Worm (Caenorhabditis elegans) whole organism, L1 larva: ENCODE data around the gene srj-21.

ENCODE experiments used
- C16A3.4 ChIP-seq: fragments of 150-350 bp; optimal IDR thresholded peaks from 2 replicates; lab custom pipeline; 2014; ENCODE audit warnings: missing biosample characterization, missing genetic modification characterization
- C34B4.2 ChIP-seq: sonication (generic microtip); optimal IDR thresholded peaks from 2 replicates; lab custom pipeline; 2017; ENCODE audit warnings: mild to moderate bottlenecking, missing genetic modification characterization, missing compliant biosample characterization
- aly-2 ChIP-seq: fragments of 150-350 bp; optimal IDR thresholded peaks from 2 replicates; lab custom pipeline; 2014; ENCODE audit warnings: missing biosample characterization, missing genetic modification characterization
- blmp-1 ChIP-seq: fragments of 150-350 bp; optimal IDR thresholded peaks from 2 replicates; lab custom pipeline; 2014; ENCODE audit warnings: missing biosample characterization, missing genetic modification characterization
- ceh-82 ChIP-seq, 3 experiments: fragments of 150-350 bp in 1 of 3; sonication (generic microtip) in 2 of 3; optimal IDR thresholded peaks; 2 replicates each; lab custom pipeline; 2014 to 2017; ENCODE audit warnings: missing biosample characterization in 3 of 3, missing genetic modification characterization in 3 of 3
- ceh-88 ChIP-seq: fragments of 200-800 bp; sonication (Bioruptor generic); IDR thresholded peaks from 2 replicates; pipeline ENCODE4 v1.3.6; 2022; ENCODE audit warnings: missing genetic modification characterization, missing compliant biosample characterization
- ces-1 ChIP-seq: fragments of 150-350 bp; optimal IDR thresholded peaks from 2 replicates; lab custom pipeline; 2014; ENCODE audit warnings: missing biosample characterization, missing genetic modification reagents, missing genetic modification characterization
- dsc-1 ChIP-seq: sonication (generic microtip); optimal IDR thresholded peaks from 2 replicates; lab custom pipeline; 2016; ENCODE audit warnings: mild to moderate bottlenecking, missing genetic modification characterization, missing compliant biosample characterization
- egl-27 ChIP-seq, 2 experiments: fragments of 150-350 bp in 1 of 2; sonication (generic microtip); optimal IDR thresholded peaks; 3 replicates each; lab custom pipeline; 2017 to 2018; ENCODE audit warnings: missing biosample characterization in 2 of 2, missing genetic modification characterization in 2 of 2, missing genetic modification reagents in 2 of 2
- elt-2 ChIP-seq: sonication (generic microtip); optimal IDR thresholded peaks from 2 replicates; lab custom pipeline; 2016; ENCODE audit warnings: missing genetic modification characterization, mild to moderate bottlenecking, inconsistent platforms, missing compliant biosample characterization, missing genetic modification reagents
- ets-5 ChIP-seq: fragments of 200-800 bp; sonication (Bioruptor generic); IDR thresholded peaks from 2 replicates; pipeline ENCODE4 v1.3.6; 2022; ENCODE audit warnings: missing genetic modification characterization, missing compliant biosample characterization
- fkh-10 ChIP-seq: sonication (generic microtip); optimal IDR thresholded peaks from 2 replicates; lab custom pipeline; 2017; ENCODE audit warnings: missing biosample characterization, missing genetic modification reagents, missing genetic modification characterization
- fos-1 ChIP-seq: fragments of 150-350 bp; optimal IDR thresholded peaks from 2 replicates; lab custom pipeline; 2014; ENCODE audit warnings: missing biosample characterization, missing genetic modification characterization
- grh-1 ChIP-seq: fragments of 200-800 bp; sonication (Bioruptor generic); IDR thresholded peaks from 2 replicates; pipeline ENCODE4 v1.3.6; 2022; ENCODE audit warnings: missing genetic modification reagents, missing genetic modification characterization, missing compliant biosample characterization
- hlh-4 ChIP-seq: sonication (generic microtip); optimal IDR thresholded peaks from 2 replicates; lab custom pipeline; 2016; ENCODE audit warnings: mild to moderate bottlenecking, missing genetic modification characterization, missing compliant biosample characterization
- jun-1 ChIP-seq: fragments of 150-350 bp; optimal IDR thresholded peaks from 2 replicates; lab custom pipeline; 2014; ENCODE audit warnings: missing biosample characterization, missing genetic modification reagents, missing genetic modification characterization
- lin-15B ChIP-seq: fragments of 150-350 bp; sonication (generic microtip); optimal IDR thresholded peaks from 3 replicates; lab custom pipeline; 2014; ENCODE audit warnings: missing biosample characterization, missing genetic modification characterization
- lin-35 ChIP-seq, 2 experiments: fragments of 150-350 bp; optimal IDR thresholded peaks; 2 replicates each; lab custom pipeline; 2014; ENCODE audit warnings: missing biosample characterization in 2 of 2, missing genetic modification characterization in 2 of 2, missing genetic modification reagents in 2 of 2
- lsy-2 ChIP-seq, 2 experiments: fragments of 150-350 bp; optimal IDR thresholded peaks; 2 replicates each; lab custom pipeline; 2014; ENCODE audit warnings: missing biosample characterization in 2 of 2, missing genetic modification characterization in 2 of 2
- mab-9 ChIP-seq: fragments of 200-800 bp; sonication (Bioruptor generic); IDR thresholded peaks from 2 replicates; pipeline ENCODE4 v1.3.6; 2022; ENCODE audit warnings: missing genetic modification reagents, missing genetic modification characterization, missing compliant biosample characterization
- nhr-20 ChIP-seq: sonication (generic microtip); optimal IDR thresholded peaks from 2 replicates; lab custom pipeline; 2016; ENCODE audit warnings: mild to moderate bottlenecking, missing genetic modification characterization, missing compliant biosample characterization
- nhr-237 ChIP-seq: fragments of 150-350 bp; optimal IDR thresholded peaks from 2 replicates; lab custom pipeline; 2014; ENCODE audit warnings: missing biosample characterization, missing genetic modification characterization
- nhr-84 ChIP-seq: sonication (generic microtip); optimal IDR thresholded peaks from 2 replicates; lab custom pipeline; 2017; ENCODE audit warnings: missing biosample characterization, missing genetic modification characterization
- nhr-85 ChIP-seq: sonication (generic microtip); peaks from one replicate; lab custom pipeline; 2016; ENCODE audit warnings: missing genetic modification characterization, inconsistent platforms, missing compliant biosample characterization
- pag-3 ChIP-seq: sonication (generic microtip); optimal IDR thresholded peaks from 2 replicates; lab custom pipeline; 2017; ENCODE audit warnings: missing genetic modification characterization, mild to moderate bottlenecking, missing compliant biosample characterization, antibody characterized with exemption, borderline replicate concordance; ENCODE audit not compliant: insufficient read depth
- pax-3 ChIP-seq: fragments of 200-800 bp; sonication (Bioruptor generic); optimal IDR thresholded peaks from 2 replicates; lab custom pipeline; 2018; ENCODE audit warnings: mild to moderate bottlenecking, missing genetic modification characterization, moderate library complexity, missing compliant biosample characterization
- pqm-1 ChIP-seq: sonication (generic microtip); optimal IDR thresholded peaks from 3 replicates; lab custom pipeline; 2017; ENCODE audit warnings: missing biosample characterization, missing genetic modification characterization
- skn-1 ChIP-seq: fragments of 150-350 bp; optimal IDR thresholded peaks from 2 replicates; lab custom pipeline; 2014; ENCODE audit warnings: missing biosample characterization, missing genetic modification characterization
- snu-23 ChIP-seq: sonication (generic microtip); optimal IDR thresholded peaks from 2 replicates; lab custom pipeline; 2016; ENCODE audit warnings: missing genetic modification characterization, missing compliant biosample characterization
- sptf-1 ChIP-seq: fragments of 150-350 bp; optimal IDR thresholded peaks from 2 replicates; lab custom pipeline; 2014; ENCODE audit warnings: missing biosample characterization, missing genetic modification characterization
- sup-37 ChIP-seq: fragments of 200-800 bp; sonication (Bioruptor generic); optimal IDR thresholded peaks from 2 replicates; lab custom pipeline; 2018; ENCODE audit warnings: mild to moderate bottlenecking, missing genetic modification characterization, missing compliant biosample characterization
- unc-130 ChIP-seq: fragments of 150-350 bp; optimal IDR thresholded peaks from 2 replicates; lab custom pipeline; 2017; ENCODE audit warnings: missing biosample characterization, missing genetic modification characterization, inconsistent platforms
- vab-15 ChIP-seq: sonication (generic microtip); optimal IDR thresholded peaks from 2 replicates; lab custom pipeline; 2017; ENCODE audit warnings: missing genotype, mild to moderate bottlenecking, missing genetic modification characterization, missing compliant biosample characterization
- zag-1 ChIP-seq: fragments of 150-350 bp; optimal IDR thresholded peaks from 2 replicates; lab custom pipeline; 2014; ENCODE audit warnings: missing biosample characterization, missing genetic modification characterization
- zip-4 ChIP-seq: fragments of 200-800 bp; sonication (Bioruptor generic); optimal IDR thresholded peaks from 2 replicates; lab custom pipeline; 2018; ENCODE audit warnings: mild to moderate bottlenecking, missing genetic modification characterization, moderate library complexity, missing compliant biosample characterization
- ztf-11 ChIP-seq, 2 experiments: sonication (generic microtip); optimal IDR thresholded peaks; 2 replicates each; lab custom pipeline; 2016 to 2017; ENCODE audit warnings: missing genetic modification characterization in 2 of 2, missing biosample characterization in 1 of 2, missing compliant biosample characterization in 1 of 2

Gene srj-21

DNA sequence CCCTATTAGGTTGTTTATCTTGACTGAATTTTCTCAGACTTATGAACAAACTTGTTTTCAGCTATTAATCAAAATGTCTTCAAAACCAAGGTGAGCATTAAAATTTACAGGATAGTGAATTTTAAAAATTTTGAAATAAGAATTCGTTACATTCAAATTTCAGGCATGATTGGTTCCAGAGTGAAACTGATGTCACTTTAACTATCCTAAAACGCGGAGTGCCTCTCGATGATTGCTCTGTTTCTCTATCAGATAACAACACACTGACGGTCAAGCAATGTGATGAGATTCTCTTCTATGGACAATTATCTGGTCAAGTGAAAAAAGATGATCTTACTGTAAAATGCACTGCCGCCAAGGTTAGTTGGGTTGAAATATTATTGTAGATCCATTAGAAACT is 26.3 kb downstream of the srj-21 start, which contains the start of gene D1054.3:
TSS of gene D1054.3 (plus strand) at position 62 of the 400 bp plus-strand sequence.
- TF ChIP-seq C34B4.2 (tag; lab: Kevin White, UChicago), result no peak
- no peak for TF ChIP-seq unc-130 (tag; lab: Kevin White, UChicago)
- TF ChIP-seq ceh-88 (GFP tag; lab: Robert Waterston, UW), result no peak
- TF ChIP-seq nhr-85 (tag; lab: Kevin White, UChicago), result no peak
- TF ChIP-seq egl-27 (tag; optimal IDR thresholded peaks at IDR 0.05; lab: Kevin White, UChicago), result no peak
- TF ChIP-seq sup-37, result no peak
- no peak for TF ChIP-seq nhr-84
- TF ChIP-seq zip-4 (GFP tag; lab: Kevin White, UChicago), result no peak
- no peak for TF ChIP-seq snu-23 (GFP tag; lab: Kevin White, UChicago)
- TF ChIP-seq ces-1 (GFP tag; lab: Kevin White, UChicago), result no peak
- no peak for TF ChIP-seq grh-1 (GFP tag; lab: Robert Waterston, UW)
- TF ChIP-seq mab-9 (GFP tag; lab: Robert Waterston, UW), result no peak
- no peak for TF ChIP-seq pqm-1 (tag; lab: Kevin White, UChicago)
- no peak for TF ChIP-seq hlh-4
- no peak for TF ChIP-seq skn-1
- TF ChIP-seq pag-3 (tag; lab: Kevin White, UChicago), result no peak
- no peak for TF ChIP-seq fkh-10 (GFP tag; lab: Kevin White, UChicago)
- no peak for TF ChIP-seq zag-1 (tag; lab: Kevin White, UChicago)
- TF ChIP-seq nhr-237, result no peak

DNA sequence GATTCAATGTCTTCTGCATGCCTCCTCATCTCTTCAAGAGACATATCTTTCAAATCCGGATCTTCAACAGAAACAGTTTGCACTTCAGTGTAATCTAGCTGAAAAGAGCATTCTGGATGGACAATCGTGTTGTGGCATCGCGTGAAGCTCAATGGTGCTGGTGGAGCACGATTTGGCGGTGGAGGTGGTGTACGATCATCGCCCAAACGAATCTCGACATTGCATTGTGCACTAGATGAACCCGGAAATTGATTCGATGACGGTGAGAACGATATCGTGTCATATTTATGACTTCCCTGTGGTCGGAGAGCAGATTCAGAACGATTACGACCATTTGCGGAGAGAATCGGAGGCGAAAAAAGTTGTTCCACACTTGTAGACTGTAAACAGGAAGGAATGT is 28.1 kb downstream of the srj-21 start:
- TF ChIP-seq lin-15B (tag; lab: Kevin White, UChicago) (no peak), lin-35 (GFP tag; optimal IDR thresholded peaks at IDR 0.05; lab: Kevin White, UChicago) (no peak), C34B4.2 (tag; lab: Kevin White, UChicago) (no peak), lsy-2 (tag; optimal IDR thresholded peaks at IDR 0.05; lab: Kevin White, UChicago) (no peak), nhr-85 (tag; lab: Kevin White, UChicago) (peak; percentile 19)

DNA sequence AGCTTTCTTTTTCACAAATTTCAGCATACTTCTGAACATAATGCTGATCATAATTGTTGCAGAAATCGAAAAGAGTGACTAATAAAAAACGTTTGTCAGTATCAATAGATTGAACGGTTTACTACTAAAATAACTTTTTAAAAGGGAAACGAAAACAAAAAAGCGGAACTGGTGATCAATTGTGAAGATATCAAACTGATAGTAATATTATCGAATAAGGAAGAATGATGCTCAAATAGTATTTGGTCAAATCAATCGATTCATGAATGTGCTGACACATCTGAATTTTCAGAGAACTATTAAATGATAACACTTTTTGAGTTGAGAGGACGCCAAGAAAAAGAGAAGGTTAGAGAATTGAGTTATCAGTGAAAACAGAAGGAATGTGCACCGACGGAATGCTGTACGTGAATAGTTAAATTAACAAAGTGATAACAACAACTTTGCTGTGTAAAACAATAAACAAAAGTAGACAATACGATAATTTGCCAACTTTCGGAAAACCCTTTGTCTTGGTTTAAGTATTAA is 31.5 kb downstream of the srj-21 start, which contains the start of gene D1054.5:
TSS of gene D1054.5 (minus strand) at position 51 of the 528 bp plus-strand sequence.
- TF ChIP-seq mab-9 (GFP tag; lab: Robert Waterston, UW) (no peak), ceh-88 (GFP tag; lab: Robert Waterston, UW) (no peak), elt-2 (tag; lab: Kevin White, UChicago) (peak; percentile 94), jun-1 (tag; lab: Kevin White, UChicago) (peak; percentile 30)

DNA sequence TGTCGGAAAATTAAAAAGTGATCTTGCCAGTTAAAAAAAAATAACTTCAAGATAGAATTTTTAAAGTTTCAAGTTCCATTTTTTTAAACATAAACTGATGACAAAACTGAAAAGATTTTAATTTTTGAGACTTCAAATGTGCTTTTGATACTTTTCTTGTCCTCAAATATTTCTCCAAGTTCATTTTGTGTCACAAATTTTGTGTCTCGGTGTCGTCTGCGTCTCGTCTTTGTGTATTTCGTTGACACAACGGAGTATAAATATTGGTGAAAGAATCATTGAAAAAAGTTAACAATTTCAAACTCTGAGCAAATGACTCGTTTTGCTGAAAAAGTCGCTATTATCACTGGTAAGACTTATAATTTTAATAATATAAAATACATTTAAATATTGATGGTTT is 38.9 kb downstream of the srj-21 start, which contains the start of gene D1054.8:
TSS of gene D1054.8 (plus strand) at position 301 of the 400 bp plus-strand sequence.
- TF ChIP-seq ets-5 (GFP tag; lab: Robert Waterston, UW) (no peak), nhr-84 (no peak), dsc-1 (tag; lab: Kevin White, UChicago) (no peak), ztf-11 (tag; optimal IDR thresholded peaks at IDR 0.05; lab: Kevin White, UChicago) (no peak), sptf-1 (tag; lab: Kevin White, UChicago) (no peak), unc-130 (tag; lab: Kevin White, UChicago) (no peak), jun-1 (tag; lab: Kevin White, UChicago) (no peak)

DNA sequence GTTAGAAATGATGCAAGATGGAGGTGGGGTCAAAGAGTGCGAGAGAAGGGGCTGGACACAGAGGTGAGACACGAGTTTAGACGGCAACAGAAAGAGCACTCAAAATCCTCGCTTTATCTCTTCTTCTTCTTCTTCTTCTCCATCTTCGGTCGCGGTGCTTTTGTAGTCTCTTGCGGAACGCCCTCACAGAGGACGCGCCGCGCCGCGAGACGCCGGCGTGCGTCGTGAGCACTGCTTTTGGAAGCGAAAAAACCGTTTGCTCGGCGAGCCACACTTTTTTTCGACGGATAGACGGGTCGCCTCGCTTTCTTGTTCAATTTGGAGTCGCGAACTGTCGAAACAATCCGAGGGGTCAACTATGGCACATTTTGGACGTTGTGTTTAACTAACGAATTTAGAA is 45.8 kb downstream of the srj-21 start, which contains the start of gene D1054.9:
TSS of gene D1054.9 (minus strand) at position 137 of the 400 bp plus-strand sequence.
- TF ChIP-seq C16A3.4 (tag; lab: Kevin White, UChicago) (no peak), vab-15 (tag; lab: Kevin White, UChicago) (no peak), pax-3 (no peak), nhr-20 (tag; lab: Kevin White, UChicago) (no peak), fos-1 (tag; lab: Kevin White, UChicago) (no peak), grh-1 (GFP tag; lab: Robert Waterston, UW) (no peak), ceh-88 (GFP tag; lab: Robert Waterston, UW) (no peak), ceh-82 (tag; optimal IDR thresholded peaks at IDR 0.05; lab: Kevin White, UChicago) (no peak), aly-2 (no peak), blmp-1 (tag; lab: Kevin White, UChicago) (no peak), hlh-4 (no peak)
- TF ChIP-seq, all 84 proteins: peak for 0
